Fruit fly (Drosophila melanogaster) whole organism: ENCODE results near the gene Pax.

ENCODE experiments used
- CG8478 ChIP-seq: fragments of >200 bp; optimal IDR thresholded peaks from 2 replicates; lab custom pipeline; 2018; ENCODE audit warnings: inconsistent platforms
- Dll ChIP-seq: fragments of >200 bp; optimal IDR thresholded peaks from 2 replicates; lab custom pipeline; 2017
- EcR ChIP-seq, 2 experiments: fragments of >200 bp; optimal IDR thresholded peaks; 2 replicates each; lab custom pipeline; 2017; ENCODE audit warnings: missing biosample characterization in 2 of 2, missing genetic modification characterization in 2 of 2, missing genetic modification reagents in 2 of 2
- psq ChIP-seq: fragments of >200 bp; optimal IDR thresholded peaks from 2 replicates; lab custom pipeline; 2017
- usp ChIP-seq: fragments of >200 bp; optimal IDR thresholded peaks from 2 replicates; lab custom pipeline; 2017; ENCODE audit warnings: missing biosample characterization, missing genetic modification characterization, mixed read lengths

- TF ChIP-seq Dll (lab: Kevin White, UChicago) (no peak), EcR (GFP tag; optimal IDR thresholded peaks at IDR 0.05; lab: Kevin White, UChicago) (no peak), CG8478 (lab: Kevin White, UChicago) (no peak), usp (GFP tag; lab: Kevin White, UChicago) (no peak), psq (lab: Kevin White, UChicago) (no peak)
These were observed 62.9 kb downstream of the Pax start for dm6 chr2L:19363530-19363929.
